Fruit fly (Drosophila melanogaster) whole organism, embryonic: Measurements from ENCODE around the gene CG18081.

ENCODE experiments used
- Ada2b ChIP-seq: fragments of 200-800 bp; sonication (Bioruptor generic); IDR thresholded peaks from 2 replicates; pipeline ENCODE4 v1.3.6; 2022; ENCODE audit warnings: missing biosample characterization, missing genetic modification characterization
- Antp ChIP-seq: fragments of 200-800 bp; sonication (Bioruptor generic); optimal IDR thresholded peaks from 3 replicates; lab custom pipeline; 2016; ENCODE audit warnings: missing biosample characterization, missing genetic modification characterization
- CG10209 ChIP-seq: fragments of 200-800 bp; sonication (Bioruptor generic); optimal IDR thresholded peaks from 3 replicates; lab custom pipeline; 2017; ENCODE audit warnings: missing biosample characterization, mild to moderate bottlenecking, missing genetic modification characterization, missing genetic modification reagents
- CG10654 ChIP-seq: fragments of 200-800 bp; sonication (Bioruptor generic); optimal IDR thresholded peaks from 2 replicates; lab custom pipeline; 2016; ENCODE audit warnings: missing biosample characterization, missing genetic modification characterization
- CG12942 ChIP-seq: fragments of 200-800 bp; sonication (Bioruptor generic); optimal IDR thresholded peaks from 3 replicates; lab custom pipeline; 2016; ENCODE audit warnings: missing biosample characterization, missing genetic modification characterization
- CG1647 ChIP-seq: fragments of 200-800 bp; sonication (Bioruptor generic); optimal IDR thresholded peaks from 3 replicates; lab custom pipeline; 2016; ENCODE audit warnings: missing biosample characterization, missing genetic modification characterization
- CG18764 ChIP-seq: fragments of 200-800 bp; sonication (Bioruptor generic); optimal IDR thresholded peaks from 3 replicates; lab custom pipeline; 2016; ENCODE audit warnings: missing biosample characterization, missing genetic modification characterization
- CG31365 ChIP-seq: fragments of 200-800 bp; sonication (Bioruptor generic); optimal IDR thresholded peaks from 2 replicates; lab custom pipeline; 2018; ENCODE audit warnings: missing biosample characterization, mild to moderate bottlenecking, missing genetic modification characterization
- CG42726 ChIP-seq: fragments of 200-800 bp; sonication (Bioruptor generic); IDR thresholded peaks from 2 replicates; pipeline ENCODE4 v1.3.6; 2022; ENCODE audit warnings: missing biosample characterization, missing genetic modification characterization; ENCODE audit not compliant: partially characterized antibody
- CG4328 ChIP-seq: fragments of 200-800 bp; sonication (Bioruptor generic); optimal IDR thresholded peaks from 3 replicates; lab custom pipeline; 2017; ENCODE audit warnings: missing biosample characterization, missing genetic modification reagents, missing genetic modification characterization
- CG43689 ChIP-seq: fragments of 200-800 bp; sonication (Bioruptor generic); IDR thresholded peaks from 2 replicates; pipeline ENCODE4 v1.3.6; 2022; ENCODE audit warnings: missing biosample characterization, missing genetic modification characterization
- CG4404 ChIP-seq: fragments of 200-800 bp; sonication (Bioruptor generic); IDR thresholded peaks from 2 replicates; pipeline ENCODE4 v1.3.6; 2022; ENCODE audit warnings: missing biosample characterization, missing genetic modification characterization
- CG5953 ChIP-seq: fragments of 200-800 bp; sonication (Bioruptor generic); IDR thresholded peaks from 2 replicates; pipeline ENCODE4 v1.3.6; 2022; ENCODE audit warnings: missing biosample characterization, missing genetic modification characterization
- CG7745 ChIP-seq: fragments of 200-800 bp; sonication (Bioruptor generic); optimal IDR thresholded peaks from 2 replicates; lab custom pipeline; 2018; ENCODE audit warnings: missing biosample characterization, mild to moderate bottlenecking, missing genetic modification characterization, moderate library complexity
- CG8388 ChIP-seq: fragments of 200-800 bp; sonication (Bioruptor generic); optimal IDR thresholded peaks from 2 replicates; lab custom pipeline; 2019; ENCODE audit warnings: missing biosample characterization, mild to moderate bottlenecking, missing genetic modification characterization, moderate library complexity
- CG8924 ChIP-seq: fragments of 200-800 bp; optimal IDR thresholded peaks from 3 replicates; lab custom pipeline; 2019; ENCODE audit warnings: missing biosample characterization, mild to moderate bottlenecking, missing genetic modification characterization, moderate library complexity
- CG9727 ChIP-seq: fragments of 200-800 bp; sonication (Bioruptor generic); optimal IDR thresholded peaks from 3 replicates; lab custom pipeline; 2017; ENCODE audit warnings: missing biosample characterization, mild to moderate bottlenecking, missing genetic modification characterization
- CG9817 ChIP-seq: fragments of 200-800 bp; sonication (Bioruptor generic); optimal IDR thresholded peaks from 2 replicates; lab custom pipeline; 2018; ENCODE audit warnings: missing biosample characterization, mild to moderate bottlenecking, missing genetic modification characterization, moderate library complexity
- D19B ChIP-seq: fragments of 200-800 bp; sonication (Bioruptor generic); optimal IDR thresholded peaks from 2 replicates; lab custom pipeline; 2017; ENCODE audit warnings: missing biosample characterization, mild to moderate bottlenecking, missing genetic modification characterization
- ERR ChIP-seq: fragments of 200-800 bp; sonication (Bioruptor generic); optimal IDR thresholded peaks from 2 replicates; lab custom pipeline; 2016; ENCODE audit warnings: missing biosample characterization, missing genetic modification characterization
- Eip74EF ChIP-seq, 2 experiments: fragments of 200-800 bp in 1 of 2; fragments of >200 bp in 1 of 2; sonication (Bioruptor generic) in 1 of 2; optimal IDR thresholded peaks; 2 replicates each; lab custom pipeline; 2017 to 2019; ENCODE audit warnings: missing biosample characterization in 2 of 2, missing genetic modification characterization in 2 of 2, mild to moderate bottlenecking in 1 of 2, moderate library complexity in 1 of 2
- H15 ChIP-seq: fragments of 200-800 bp; sonication (Bioruptor generic); IDR thresholded peaks from 3 replicates; pipeline ENCODE4 v1.3.6; 2022; ENCODE audit warnings: missing biosample characterization, missing genetic modification characterization
- Hand ChIP-seq: fragments of 200-800 bp; sonication (Bioruptor generic); optimal IDR thresholded peaks from 2 replicates; lab custom pipeline; 2017; ENCODE audit warnings: mild to moderate bottlenecking, missing biosample characterization, missing genetic modification reagents, missing genetic modification characterization
- Hr78 ChIP-seq, 2 experiments: fragments of 200-800 bp in 1 of 2; fragments of >200 bp in 1 of 2; sonication (Bioruptor generic) in 1 of 2; optimal IDR thresholded peaks; 2 replicates each; lab custom pipeline; 2017 to 2019; ENCODE audit warnings: missing biosample characterization in 2 of 2, missing genetic modification characterization in 2 of 2, mild to moderate bottlenecking in 1 of 2, moderate library complexity in 1 of 2
- Lim3 ChIP-seq: fragments of 200-800 bp; sonication (Bioruptor generic); IDR thresholded peaks from 2 replicates; pipeline ENCODE4 v1.3.6; 2022; ENCODE audit warnings: missing biosample characterization, missing genetic modification characterization
- MBD-R2 ChIP-seq: fragments of 200-800 bp; sonication (Bioruptor generic); IDR thresholded peaks from 2 replicates; pipeline ENCODE4 v1.3.6; 2022; ENCODE audit warnings: missing biosample characterization, missing genetic modification characterization
- Mes4 ChIP-seq: fragments of 200-800 bp; sonication (Bioruptor generic); optimal IDR thresholded peaks from 2 replicates; lab custom pipeline; 2016; ENCODE audit warnings: missing biosample characterization, missing genetic modification characterization
- Sin3A ChIP-seq: fragments of >200 bp; optimal IDR thresholded peaks from 2 replicates; lab custom pipeline; 2018
- Spps ChIP-seq: fragments of 200-800 bp; sonication (Bioruptor generic); optimal IDR thresholded peaks from 2 replicates; lab custom pipeline; 2018; ENCODE audit warnings: missing biosample characterization, mild to moderate bottlenecking, missing genetic modification characterization
- Vsx1 ChIP-seq: fragments of 200-800 bp; sonication (Bioruptor generic); optimal IDR thresholded peaks from 2 replicates; lab custom pipeline; 2017; ENCODE audit warnings: missing biosample characterization, mild to moderate bottlenecking, missing genetic modification characterization, missing genetic modification reagents
- en ChIP-seq: fragments of 200-800 bp; sonication (Bioruptor generic); optimal IDR thresholded peaks from 2 replicates; lab custom pipeline; 2016; ENCODE audit warnings: missing biosample characterization, missing genetic modification characterization
- fu2 ChIP-seq: fragments of 200-800 bp; sonication (Bioruptor generic); optimal IDR thresholded peaks from 2 replicates; lab custom pipeline; 2016; ENCODE audit warnings: missing biosample characterization, missing genetic modification characterization
- gsb ChIP-seq: fragments of 200-800 bp; sonication (Bioruptor generic); IDR thresholded peaks from 2 replicates; pipeline ENCODE4 v1.3.6; 2022; ENCODE audit warnings: missing biosample characterization, missing genetic modification characterization
- gsb-n ChIP-seq: fragments of 200-800 bp; sonication (Bioruptor generic); optimal IDR thresholded peaks from 3 replicates; lab custom pipeline; 2018; ENCODE audit warnings: missing biosample characterization, mild to moderate bottlenecking, missing genetic modification characterization
- kah ChIP-seq: fragments of 200-800 bp; sonication (Bioruptor generic); optimal IDR thresholded peaks from 2 replicates; lab custom pipeline; 2018; ENCODE audit warnings: missing biosample characterization, mild to moderate bottlenecking, missing genetic modification characterization
- ken ChIP-seq: fragments of 200-800 bp; sonication (Bioruptor generic); IDR thresholded peaks from 3 replicates; pipeline ENCODE4 v1.3.6; 2022; ENCODE audit warnings: missing biosample characterization, missing genetic modification characterization
- lbe ChIP-seq: fragments of 200-800 bp; sonication (Bioruptor generic); optimal IDR thresholded peaks from 2 replicates; lab custom pipeline; 2016; ENCODE audit warnings: missing biosample characterization, mild to moderate bottlenecking, missing genetic modification characterization
- lilli ChIP-seq: fragments of 200-800 bp; sonication (Bioruptor generic); optimal IDR thresholded peaks from 3 replicates; lab custom pipeline; 2016; ENCODE audit warnings: missing biosample characterization, missing genetic modification characterization
- mld ChIP-seq: fragments of 200-800 bp; sonication (Bioruptor generic); IDR thresholded peaks from 3 replicates; pipeline ENCODE4 v1.3.6; 2022; ENCODE audit warnings: missing biosample characterization, missing genetic modification characterization; ENCODE audit not compliant: partially characterized antibody
- nerfin-1 ChIP-seq: fragments of 200-800 bp; sonication (Bioruptor generic); optimal IDR thresholded peaks from 3 replicates; lab custom pipeline; 2019; ENCODE audit warnings: missing biosample characterization, mild to moderate bottlenecking, missing genetic modification characterization, moderate library complexity
- p53 ChIP-seq: fragments of 200-800 bp; sonication (Bioruptor generic); optimal IDR thresholded peaks from 2 replicates; lab custom pipeline; 2016; ENCODE audit warnings: missing biosample characterization, missing genetic modification characterization
- pan ChIP-seq, 4 experiments: fragments of >200 bp in 3 of 4; fragments of 200-800 bp in 1 of 4; sonication (Bioruptor generic) in 1 of 4; optimal IDR thresholded peaks in 3 of 4; IDR thresholded peaks in 1 of 4; 2 replicates each; pipeline versions ENCODE4 v1.3.6 to Lab custom; 2017 to 2022; ENCODE audit warnings: missing biosample characterization in 2 of 4, missing genetic modification characterization in 2 of 4, mixed read lengths in 1 of 4
- pho ChIP-seq: fragments of 200-800 bp; sonication (Bioruptor generic); optimal IDR thresholded peaks from 2 replicates; lab custom pipeline; 2016; ENCODE audit warnings: missing biosample characterization, missing genetic modification characterization
- pnt ChIP-seq: fragments of 200-800 bp; sonication (Bioruptor generic); optimal IDR thresholded peaks from 3 replicates; lab custom pipeline; 2016; ENCODE audit warnings: missing biosample characterization, missing genetic modification characterization
- rib ChIP-seq: fragments of 200-800 bp; sonication (Bioruptor generic); IDR thresholded peaks from 2 replicates; pipeline ENCODE4 v1.3.6; 2022; ENCODE audit warnings: missing biosample characterization, missing genetic modification characterization
- shn ChIP-seq: fragments of 200-800 bp; sonication (Bioruptor generic); optimal IDR thresholded peaks from 3 replicates; lab custom pipeline; 2016; ENCODE audit warnings: missing biosample characterization, missing genetic modification characterization
- sima ChIP-seq: fragments of 200-800 bp; sonication (Bioruptor generic); optimal IDR thresholded peaks from 2 replicates; lab custom pipeline; 2016; ENCODE audit warnings: missing biosample characterization, missing genetic modification characterization
- tio ChIP-seq: fragments of 200-800 bp; sonication (Bioruptor generic); optimal IDR thresholded peaks from 2 replicates; lab custom pipeline; 2017; ENCODE audit warnings: missing biosample characterization, missing genetic modification characterization, inconsistent platforms
- toy ChIP-seq: fragments of 200-800 bp; sonication (Bioruptor generic); IDR thresholded peaks from 2 replicates; pipeline ENCODE4 v1.3.6; 2022; ENCODE audit warnings: missing biosample characterization, missing genetic modification characterization
- tx ChIP-seq: fragments of 200-800 bp; sonication (Bioruptor generic); optimal IDR thresholded peaks from 2 replicates; lab custom pipeline; 2016; ENCODE audit warnings: missing biosample characterization, missing genetic modification characterization
- zfh1 ChIP-seq: fragments of 200-800 bp; sonication (Bioruptor generic); IDR thresholded peaks from 3 replicates; pipeline ENCODE4 v1.3.6; 2022; ENCODE audit warnings: missing biosample characterization, missing genetic modification characterization

The CG18081 gene

dm6 chr3L:15794311-15794710 is 40.9 kb downstream of the CG18081 start (continued):
- TF ChIP-seq Vsx1 (GFP tag; lab: Kevin White, UChicago) (no peak), rib (GFP tag; lab: Robert Waterston, UW) (no peak), p53 (GFP tag; lab: Kevin White, UChicago) (no peak), nerfin-1 (tag; lab: Kevin White, UChicago) (no peak), CG31365 (no peak), CG10654 (GFP tag; lab: Kevin White, UChicago) (no peak), lilli (peak; percentile 46), pho (GFP tag; lab: Kevin White, UChicago) (no peak), CG8924 (peak; percentile 56), Mes4 (GFP tag; lab: Kevin White, UChicago) (no peak), pnt (peak; percentile 1), shn (GFP tag; lab: Kevin White, UChicago) (no peak), Spps (tag; lab: Kevin White, UChicago) (no peak), sima (GFP tag; lab: Kevin White, UChicago) (no peak), D19B (GFP tag; lab: Kevin White, UChicago) (peak; percentile 77), gsb (GFP tag; lab: Robert Waterston, UW) (no peak), MBD-R2 (GFP tag; lab: Robert Waterston, UW) (peak; percentile 11; the same call in 1 of the 2 replicates), Hr78 (GFP tag; optimal IDR thresholded peaks at IDR 0.05; lab: Kevin White, UChicago) (no peak), gsb-n (peak; percentile 36), Sin3A (lab: Kevin White, UChicago) (no peak), pan (optimal IDR thresholded peaks at IDR 0.05; lab: Kevin White, UChicago) (peak in 1 of 2 experiments; percentile 74), pan (GFP tag; optimal IDR thresholded peaks at IDR 0.05 in 1 of 2, IDR thresholded peaks at IDR 0.05 in 1 of 2) (peak in 1 of 2 experiments; percentile 43), ken (GFP tag; lab: Robert Waterston, UW) (no peak), CG1647 (GFP tag; lab: Kevin White, UChicago) (peak; percentile 25), toy (GFP tag; lab: Robert Waterston, UW) (no peak), CG4404 (GFP tag; lab: Robert Waterston, UW) (peak; percentile 84), CG7745 (tag; lab: Kevin White, UChicago) (no peak), zfh1 (GFP tag; lab: Robert Waterston, UW) (no peak; the same call in 2 of the 3 replicates), CG12942 (GFP tag; lab: Kevin White, UChicago) (peak; percentile 0), tx (GFP tag; lab: Kevin White, UChicago) (no peak), mld (no peak), Ada2b (peak; percentile 32; the same call in 1 of the 2 replicates), H15 (no peak; the same call in 2 of the 3 replicates), tio (GFP tag; lab: Kevin White, UChicago) (peak; percentile 21), en (GFP tag; lab: Kevin White, UChicago) (no peak), ERR (GFP tag; lab: Kevin White, UChicago) (no peak), CG5953 (GFP tag; lab: Robert Waterston, UW) (no peak), Eip74EF (GFP tag; optimal IDR thresholded peaks at IDR 0.05; lab: Kevin White, UChicago) (no peak), Lim3 (GFP tag; lab: Robert Waterston, UW) (no peak), CG18764 (GFP tag; lab: Kevin White, UChicago) (no peak), CG10209 (GFP tag; lab: Kevin White, UChicago) (peak; percentile 37), CG8388 (GFP tag; lab: Kevin White, UChicago) (peak; percentile 45), CG42726 (GFP tag; lab: Robert Waterston, UW) (no peak), Hand (GFP tag; lab: Kevin White, UChicago) (no peak), Antp (no peak), kah (GFP tag; lab: Kevin White, UChicago) (no peak), fu2 (no peak), lbe (GFP tag; lab: Kevin White, UChicago) (no peak), CG43689 (GFP tag; lab: Robert Waterston, UW) (no peak), CG9727 (GFP tag; lab: Kevin White, UChicago) (peak; percentile 79), CG4328 (GFP tag; lab: Kevin White, UChicago) (no peak), CG9817 (tag; lab: Kevin White, UChicago) (no peak)
